Worm (Caenorhabditis elegans) whole organism, young adult: Measurements from ENCODE around the gene zim-2.

ENCODE experiments used
- F23B12.7 ChIP-seq: sonication (generic microtip); optimal IDR thresholded peaks from 2 replicates; lab custom pipeline; 2017; ENCODE audit warnings: missing genetic modification characterization, mild to moderate bottlenecking, missing compliant biosample characterization, antibody characterized with exemption, moderate library complexity; ENCODE audit not compliant: insufficient read depth
- F52B5.7 ChIP-seq: sonication (generic microtip); optimal IDR thresholded peaks from 2 replicates; lab custom pipeline; 2016; ENCODE audit warnings: mild to moderate bottlenecking, missing genetic modification characterization, missing compliant biosample characterization
- F57A8.1 ChIP-seq: fragments of 200-800 bp; sonication (Bioruptor generic); optimal IDR thresholded peaks from 2 replicates; lab custom pipeline; 2018; ENCODE audit warnings: mild to moderate bottlenecking, missing genetic modification characterization, moderate library complexity, missing compliant biosample characterization
- ama-1 ChIP-seq, 3 experiments: fragments of 150-350 bp in 1 of 3; sonication (generic microtip) in 2 of 3; optimal IDR thresholded peaks; 2 replicates each; lab custom pipeline; 2014 to 2018; ENCODE audit warnings: missing biosample characterization in 2 of 3, missing genetic modification characterization in 2 of 3, missing genetic modification reagents in 2 of 3
- athp-1 ChIP-seq: sonication (generic microtip); optimal IDR thresholded peaks from 2 replicates; lab custom pipeline; 2017; ENCODE audit warnings: mild to moderate bottlenecking, missing genetic modification characterization, missing compliant biosample characterization
- attf-3 ChIP-seq: fragments of 200-800 bp; sonication (Bioruptor generic); conservative IDR thresholded peaks from 2 replicates; pipeline ENCODE4 v1.3.6; 2022; ENCODE audit warnings: missing genetic modification reagents, missing genetic modification characterization, missing compliant biosample characterization
- efl-1 ChIP-seq: fragments of 150-350 bp; optimal IDR thresholded peaks from 2 replicates; lab custom pipeline; 2014; ENCODE audit warnings: missing biosample characterization, missing genetic modification reagents, missing genetic modification characterization
- ets-4 ChIP-seq: fragments of 200-800 bp; sonication (Bioruptor generic); optimal IDR thresholded peaks from 2 replicates; lab custom pipeline; 2018; ENCODE audit warnings: mild to moderate bottlenecking, missing genetic modification characterization, missing compliant biosample characterization
- hmg-1.2 ChIP-seq: fragments of 200-800 bp; sonication (Bioruptor generic); IDR thresholded peaks from 2 replicates; pipeline ENCODE4 v1.3.6; 2022; ENCODE audit warnings: missing genetic modification reagents, missing genetic modification characterization, missing compliant biosample characterization
- hmg-20 ChIP-seq: fragments of 200-800 bp; sonication (Bioruptor generic); IDR thresholded peaks from 2 replicates; pipeline ENCODE4 v1.3.6; 2022; ENCODE audit warnings: missing genetic modification reagents, missing genetic modification characterization, missing compliant biosample characterization
- lsl-1 ChIP-seq: fragments of 200-800 bp; sonication (Bioruptor generic); optimal IDR thresholded peaks from 2 replicates; lab custom pipeline; 2018; ENCODE audit warnings: mild to moderate bottlenecking, missing genetic modification characterization, moderate library complexity, missing compliant biosample characterization
- nfya-1 ChIP-seq: sonication (generic microtip); optimal IDR thresholded peaks from 2 replicates; lab custom pipeline; 2017; ENCODE audit warnings: antibody characterized with exemption, missing compliant biosample characterization, missing genetic modification characterization, borderline replicate concordance; ENCODE audit not compliant: insufficient read depth
- pha-4 ChIP-seq: fragments of 150-350 bp; sonication (generic microtip); optimal IDR thresholded peaks from 2 replicates; lab custom pipeline; 2014; ENCODE audit warnings: missing biosample characterization, missing genetic modification reagents, missing genetic modification characterization
- ztf-18 ChIP-seq: sonication (generic microtip); optimal IDR thresholded peaks from 2 replicates; lab custom pipeline; 2016; ENCODE audit warnings: missing genotype, mild to moderate bottlenecking, missing genetic modification characterization, missing compliant biosample characterization

DNA sequence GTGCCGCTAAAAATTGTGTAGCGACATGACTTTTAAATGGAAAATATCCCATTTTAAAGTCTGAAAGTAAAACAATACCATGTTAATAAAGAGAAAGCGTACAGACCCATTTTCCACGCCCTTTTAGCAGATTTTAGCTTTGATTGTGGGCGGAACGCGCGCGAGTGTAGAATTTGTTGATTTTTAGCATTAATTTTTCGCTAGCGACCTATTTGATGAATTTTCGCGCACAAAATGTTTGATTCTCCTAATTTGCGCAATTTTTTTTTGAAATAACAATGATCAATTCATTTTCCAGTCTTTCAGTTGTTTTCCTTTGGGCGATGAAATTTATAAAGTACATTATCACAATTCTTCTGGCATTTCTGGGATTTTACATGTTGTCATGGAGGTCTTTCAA is 21.4 kb upstream of the zim-2 start, which contains the start of gene T07G12.3:
- TF ChIP-seq hmg-1.2: no peak
- no peak for TF ChIP-seq hmg-20 (GFP tag; lab: Robert Waterston, UW)
- no peak for TF ChIP-seq athp-1 (tag; lab: Kevin White, UChicago)
- TF ChIP-seq pha-4 (tag; lab: Kevin White, UChicago): no peak
- no peak for TF ChIP-seq attf-3 (GFP tag; lab: Robert Waterston, UW)
- no peak for TF ChIP-seq nfya-1 (tag; lab: Kevin White, UChicago)
- TF ChIP-seq ztf-18 (tag; lab: Kevin White, UChicago): no peak
- TF ChIP-seq efl-1 (GFP tag; lab: Kevin White, UChicago): no peak
- TF ChIP-seq F52B5.7 (tag; lab: Kevin White, UChicago): no peak
- no peak for TF ChIP-seq ama-1 (optimal IDR thresholded peaks at IDR 0.05; lab: Kevin White, UChicago)
- TF ChIP-seq ama-1 (GFP tag; optimal IDR thresholded peaks at IDR 0.05; lab: Kevin White, UChicago): no peak
- no peak for TF ChIP-seq lsl-1 (GFP tag; lab: Kevin White, UChicago)
- TF ChIP-seq ets-4 (GFP tag; lab: Kevin White, UChicago): no peak
- no peak for TF ChIP-seq F57A8.1
- no peak for TF ChIP-seq F23B12.7 (tag; lab: Kevin White, UChicago)
